Fruit fly (Drosophila melanogaster) ovary, adult (tissue): ENCODE results near the gene CG12118.
A peak's percentile ranks its signal among the peaks of the same experiment; 100 is the strongest.

Experiments
- CG17801 ChIP-seq: fragments of 200-800 bp; optimal IDR thresholded peaks from 2 replicates; lab custom pipeline; 2019; ENCODE audit warnings: missing biosample characterization, mild to moderate bottlenecking, missing genetic modification characterization, moderate library complexity; ENCODE audit not compliant: partially characterized antibody

Gene CG12118

DNA sequence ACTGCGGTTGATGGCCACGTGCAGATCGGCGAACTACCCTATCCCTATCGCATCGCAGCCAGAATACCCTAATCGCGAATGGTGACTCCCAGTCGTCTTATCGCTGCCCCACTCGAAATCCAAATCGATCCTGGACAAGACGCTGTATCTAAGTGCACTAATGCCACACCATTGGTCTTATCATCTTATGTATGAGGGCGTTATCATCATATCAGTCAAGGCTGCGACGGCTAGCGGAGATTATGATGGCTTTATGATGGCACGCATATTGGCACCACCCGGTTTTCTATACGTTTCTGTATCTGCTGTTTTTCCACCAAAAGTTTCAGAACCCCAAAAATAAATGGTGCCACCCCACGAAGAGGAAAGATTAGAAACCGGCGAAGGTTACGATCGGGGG is 4.0 kb upstream of the CG12118 start:
- TF ChIP-seq CG17801 (GFP tag; lab: Kevin White, UChicago) = no peak

DNA sequence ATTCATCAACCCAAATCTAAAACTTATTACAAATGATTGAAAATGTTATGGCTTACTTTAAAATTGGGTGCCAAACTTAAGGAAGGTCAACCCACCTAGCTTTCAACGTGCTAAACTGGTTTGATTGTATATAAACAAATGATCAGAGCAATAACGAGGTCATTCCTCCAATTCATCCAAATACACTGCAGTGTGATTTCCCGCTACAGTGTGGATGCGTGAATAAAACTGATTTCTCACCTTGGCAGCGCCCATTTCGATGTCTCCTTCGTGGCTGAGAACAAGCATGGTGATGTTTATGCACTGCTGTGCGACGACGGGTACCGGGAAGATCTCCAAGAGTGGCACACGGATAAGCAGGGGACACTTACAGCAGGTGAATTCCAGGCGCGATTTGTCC is 903 bp downstream of the CG12118 start:
- no peak for TF ChIP-seq CG17801 (GFP tag; lab: Kevin White, UChicago)

DNA sequence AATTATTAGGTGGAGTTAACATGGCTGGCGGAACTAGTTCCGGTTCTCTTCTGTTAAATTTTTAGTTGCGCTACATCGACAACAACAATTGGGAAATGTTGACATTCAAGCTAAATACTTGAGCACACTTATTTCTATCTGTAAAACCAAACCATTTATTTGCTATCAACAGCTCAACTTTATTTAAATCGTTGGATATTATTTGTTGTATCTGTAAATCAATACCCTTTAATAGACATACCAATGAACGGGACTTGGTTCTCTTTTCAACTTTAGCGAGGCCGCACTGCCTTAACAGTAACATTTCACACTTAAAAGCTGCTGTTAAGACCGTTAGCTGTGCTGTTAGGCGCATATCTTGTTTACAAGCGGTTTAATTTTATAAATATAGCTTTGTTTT is 2.6 kb downstream of the CG12118 start, which contains the start of gene CG12106:
TSS of gene CG12106 (plus strand) at position 295 of the 400 bp plus-strand sequence.
- TF ChIP-seq CG17801 (GFP tag; lab: Kevin White, UChicago) = peak; percentile 70

DNA sequence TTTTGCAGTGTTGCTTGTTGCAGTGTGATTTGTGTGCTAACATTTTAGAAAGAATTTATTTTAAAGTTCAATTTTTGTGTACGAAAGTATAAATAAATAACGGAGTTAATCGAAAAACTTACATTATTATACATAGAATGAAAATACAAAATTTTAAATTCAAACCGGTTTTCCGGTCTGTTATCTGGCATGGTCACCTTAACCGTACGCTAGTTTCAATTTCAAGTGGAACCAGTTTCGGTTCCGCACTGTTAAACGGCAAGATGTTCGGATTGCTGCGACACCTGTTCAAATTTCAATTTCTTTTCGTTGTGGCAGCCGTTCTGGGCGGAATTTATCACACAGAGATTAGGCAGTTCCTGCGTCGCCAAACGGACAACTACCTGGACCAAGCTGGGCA is 3.8 kb downstream of the CG12118 start, which contains the start of gene CG12056:
TSS of gene CG12056 (plus strand) at position 241 of the 400 bp plus-strand sequence.
- no peak for TF ChIP-seq CG17801 (GFP tag; lab: Kevin White, UChicago)

DNA sequence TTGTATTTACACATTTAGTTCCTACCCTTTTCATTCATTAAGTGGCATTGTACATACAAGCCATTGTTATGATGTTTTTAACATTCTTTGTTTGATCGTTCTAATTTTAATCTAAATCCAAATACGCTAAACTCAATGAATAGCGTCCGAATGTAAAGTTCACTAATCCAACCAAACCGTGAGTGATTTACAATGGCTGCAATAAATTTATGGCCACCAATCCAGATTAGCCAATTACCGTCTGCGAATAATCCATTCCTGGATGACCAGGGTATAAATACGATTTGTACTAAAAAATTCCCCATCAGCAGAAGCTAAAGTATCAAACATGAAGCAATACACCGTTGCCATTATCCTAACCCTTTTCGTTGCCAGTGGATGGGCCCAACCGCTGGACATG is 4.9 kb downstream of the CG12118 start, which contains the start of gene CG12057:
TSS of gene CG12057 (plus strand) at position 301 of the 400 bp plus-strand sequence.
- no peak for TF ChIP-seq CG17801 (GFP tag; lab: Kevin White, UChicago)

DNA sequence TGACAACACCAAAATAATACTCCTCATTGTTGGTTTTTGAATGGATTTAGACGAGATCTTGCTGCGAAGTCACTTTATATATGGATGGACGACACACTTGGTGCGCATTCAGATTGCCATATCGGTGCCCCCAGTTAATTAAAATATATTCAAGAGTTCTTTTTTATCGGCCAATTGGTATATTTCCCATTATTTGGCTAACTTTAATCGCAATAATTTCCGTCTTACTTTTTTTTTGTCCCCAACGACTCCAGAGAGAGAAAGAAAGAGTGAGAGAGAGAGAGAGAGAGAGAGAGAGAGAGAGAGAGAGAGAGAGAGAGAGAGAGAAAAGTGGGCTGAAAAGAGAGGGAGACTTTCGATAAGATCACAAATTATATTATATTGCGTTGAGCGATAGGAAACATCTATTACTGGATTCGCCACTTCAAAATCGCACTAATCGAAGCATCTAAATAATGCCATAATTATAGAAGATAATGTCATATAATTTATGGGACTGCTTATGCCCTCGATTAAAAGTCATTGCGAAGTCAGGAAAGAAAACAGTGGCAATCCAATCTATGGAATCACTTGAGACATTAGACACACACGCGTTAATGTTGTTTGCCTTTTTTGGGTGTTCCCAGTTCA is 5.5 kb downstream of the CG12118 start, which contains the start of gene CG12115:
TSS of gene CG12115 (minus strand) at position 51 of the 630 bp plus-strand sequence.
- TF ChIP-seq CG17801 (GFP tag; lab: Kevin White, UChicago) = no peak

DNA sequence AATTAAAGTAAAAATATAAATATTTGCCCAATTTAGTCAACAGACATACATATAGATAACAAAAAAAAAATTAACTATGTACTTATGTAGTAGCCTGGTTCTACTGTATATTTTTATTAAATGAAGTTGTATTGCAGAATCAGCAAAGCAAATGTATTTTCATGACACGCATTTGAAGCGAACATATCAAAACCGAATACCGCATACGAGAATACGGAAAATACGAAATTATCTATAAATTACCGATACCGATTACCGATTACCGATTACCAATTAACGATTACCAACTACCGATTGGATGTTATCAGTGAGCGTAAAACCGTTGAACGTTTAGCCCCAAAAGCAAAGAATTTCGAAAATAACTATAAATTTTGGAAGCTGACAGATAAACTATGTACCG is 8.8 kb downstream of the CG12118 start:
- TF ChIP-seq CG17801 (GFP tag; lab: Kevin White, UChicago) = no peak

DNA sequence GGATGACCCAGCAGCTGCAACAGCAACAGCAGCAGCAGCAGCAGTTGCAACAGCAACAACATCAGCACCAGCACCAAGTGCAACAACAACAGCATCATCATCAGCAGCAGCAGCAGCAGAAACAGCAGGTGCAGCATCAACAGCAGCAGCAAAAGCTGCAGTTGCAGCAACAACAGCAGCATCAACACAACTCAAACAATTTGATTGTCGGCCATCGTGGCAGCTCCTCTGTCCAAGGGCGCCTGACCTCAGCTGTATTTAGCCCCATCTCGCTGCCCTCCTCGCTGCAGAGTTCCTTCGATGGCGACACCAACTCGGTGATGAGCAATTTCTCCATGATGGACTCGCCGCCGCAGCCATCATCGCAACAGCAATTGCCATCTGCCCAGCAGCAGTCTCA is 27.9 kb downstream of the CG12118 start:
- no peak for TF ChIP-seq CG17801 (GFP tag; lab: Kevin White, UChicago)

DNA sequence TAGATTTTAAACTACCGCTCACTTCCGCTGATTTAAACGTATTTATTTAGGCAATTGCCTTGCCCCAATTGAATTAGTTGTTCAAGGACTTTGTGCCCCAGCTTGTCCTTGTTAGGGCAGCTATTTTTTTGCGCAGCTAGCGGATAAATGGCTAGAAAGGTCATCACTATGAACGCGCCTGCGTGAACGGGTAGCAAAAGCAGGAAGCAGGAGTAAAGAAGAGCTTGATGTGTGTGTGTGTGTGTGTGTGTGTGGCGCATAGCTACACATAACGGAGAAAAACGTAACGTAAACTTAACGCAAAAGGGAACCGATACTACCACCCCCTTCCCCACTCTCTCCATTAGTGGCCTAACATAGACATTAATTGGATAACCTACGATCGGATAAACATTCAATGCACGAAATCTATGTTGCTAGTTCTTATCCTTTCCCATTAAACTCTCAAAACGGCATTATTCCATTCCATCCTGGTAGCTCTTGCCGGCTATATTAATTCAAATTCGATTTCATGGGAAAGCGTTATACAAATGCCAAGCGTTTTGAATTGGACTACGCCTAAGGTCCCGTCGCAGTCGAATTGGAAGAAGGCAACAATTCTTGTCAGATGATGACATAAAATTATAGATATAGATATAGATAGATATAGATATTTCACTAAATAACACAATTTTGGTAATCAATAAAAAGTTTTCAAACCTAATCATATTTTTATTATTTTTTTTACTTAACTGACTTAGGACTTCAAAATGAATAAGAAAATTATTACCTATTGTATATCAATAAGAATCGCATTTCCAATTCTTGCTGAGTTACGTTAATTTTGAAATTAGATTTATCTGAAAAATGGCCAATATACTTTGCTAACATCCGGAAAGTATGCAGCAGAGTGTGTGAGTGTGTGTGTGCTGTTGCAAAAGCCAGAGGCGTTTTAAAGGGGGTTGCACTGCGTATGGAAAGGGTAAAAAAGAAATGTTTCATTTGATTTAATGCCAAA is 31.4 kb downstream of the CG12118 start:
- no peak for TF ChIP-seq CG17801 (GFP tag; lab: Kevin White, UChicago)

DNA sequence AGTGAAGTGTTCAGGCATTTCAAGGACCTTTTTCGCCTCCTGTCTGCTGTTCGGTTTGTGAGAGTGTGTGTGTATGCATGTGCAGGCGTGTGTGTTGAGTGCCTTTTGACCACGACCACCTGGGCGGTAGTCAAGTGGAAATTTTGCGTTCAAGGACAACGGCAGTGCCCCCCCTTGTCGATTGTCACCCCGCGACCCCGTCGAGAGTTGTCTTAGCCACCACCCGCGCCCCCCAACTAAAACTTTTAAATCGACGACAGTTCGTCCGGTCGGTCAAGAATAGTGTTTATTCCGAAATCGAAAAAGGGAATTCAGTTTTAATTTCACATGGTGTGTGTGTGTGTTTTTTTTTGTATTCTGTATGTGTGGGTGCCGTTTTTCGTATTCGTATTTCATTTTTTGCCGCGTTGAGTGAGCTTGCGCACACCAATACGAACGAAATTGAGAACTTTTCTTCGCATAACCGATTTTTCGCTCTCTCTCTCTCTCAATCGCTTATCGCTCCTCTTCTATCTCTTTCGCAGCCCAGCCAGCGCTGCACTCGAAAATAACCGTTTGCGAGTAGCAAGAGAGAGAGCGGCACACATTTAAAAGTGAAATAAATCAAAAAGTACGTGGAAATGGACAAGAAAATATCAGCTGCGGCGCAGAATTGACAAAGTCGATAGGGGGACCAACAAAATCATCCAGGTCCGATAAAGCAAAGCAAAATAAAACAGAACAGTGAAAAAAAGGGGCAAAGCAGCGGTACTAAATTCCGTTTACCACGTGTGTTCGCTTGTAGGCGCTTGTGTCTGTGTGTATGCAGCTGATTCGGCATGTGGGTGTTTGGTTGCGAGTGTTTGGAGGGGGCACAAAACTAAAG is 32.3 kb downstream of the CG12118 start:
- peak; percentile 67 for TF ChIP-seq CG17801 (GFP tag; lab: Kevin White, UChicago)

DNA sequence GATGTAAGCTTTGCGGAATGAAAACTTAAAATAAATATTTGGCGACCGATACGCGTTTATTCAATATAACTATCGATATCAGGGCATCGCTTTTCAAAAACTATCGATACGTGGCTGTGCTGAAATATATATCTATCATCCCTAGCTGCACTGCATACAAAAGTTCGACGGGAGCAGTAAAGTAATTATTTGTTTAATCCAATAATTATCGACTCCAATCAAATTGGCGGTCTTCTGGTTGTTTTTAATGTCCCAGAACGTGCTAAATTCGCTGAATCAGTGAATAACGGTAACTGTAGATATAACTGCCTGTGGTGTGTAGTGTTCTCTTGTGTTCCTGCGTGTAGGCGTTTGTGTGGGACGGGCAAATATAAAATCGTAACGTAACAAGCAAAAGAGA is 33.1 kb downstream of the CG12118 start, which contains the start of gene mei-P26:
TSS of gene mei-P26 (plus strand) at position 146 of the 400 bp plus-strand sequence.
- peak; percentile 74 for TF ChIP-seq CG17801 (GFP tag; lab: Kevin White, UChicago)

DNA sequence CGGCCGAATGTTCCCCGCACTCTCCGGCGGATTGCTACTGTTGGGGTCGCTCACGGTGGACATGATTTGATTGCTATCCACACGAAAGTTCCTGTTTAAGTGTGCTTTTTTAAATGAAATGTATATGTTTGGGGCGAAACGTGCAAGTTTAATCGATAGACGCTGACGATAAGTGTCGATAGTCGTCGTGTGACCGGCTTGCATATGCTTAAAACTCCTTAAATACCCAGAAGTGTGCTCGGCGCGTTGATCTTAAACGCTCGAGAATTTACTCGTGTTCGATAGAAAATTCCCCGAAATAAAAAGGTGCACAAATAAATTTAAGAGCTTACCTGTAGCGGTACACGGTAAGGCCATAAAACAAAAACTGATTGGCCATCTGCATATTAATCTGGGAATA is 34.3 kb downstream of the CG12118 start, which contains the start of the genes Zpr1 and CG44532:
TSS of gene Zpr1 (minus strand) at position 179 of the 400 bp plus-strand sequence.
TSS of gene CG44532 (plus strand) at position 181 of the 400 bp plus-strand sequence.
- TF ChIP-seq CG17801 (GFP tag; lab: Kevin White, UChicago) = no peak

DNA sequence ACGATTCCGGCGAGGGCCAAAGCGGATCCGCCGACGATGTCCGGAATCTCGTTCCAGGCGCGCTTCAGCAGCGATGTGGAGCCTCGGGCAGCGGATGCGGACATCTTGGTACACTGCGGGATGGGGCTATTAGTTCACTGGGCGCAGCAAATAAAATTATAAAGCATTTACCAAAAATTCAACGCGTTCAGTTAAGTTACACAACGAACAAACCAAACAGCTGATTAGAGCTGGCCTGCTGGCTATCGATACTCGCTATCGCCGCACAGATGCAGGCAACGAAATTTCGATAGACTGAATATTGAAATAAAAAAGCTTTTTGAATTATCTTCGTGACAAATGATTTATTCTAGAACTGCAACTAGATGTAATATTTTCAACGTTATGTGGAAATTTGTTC is 36.5 kb downstream of the CG12118 start, which contains the start of gene NdufA3:
TSS of gene NdufA3 (minus strand) at position 317 of the 400 bp plus-strand sequence.
- peak; percentile 41 for TF ChIP-seq CG17801 (GFP tag; lab: Kevin White, UChicago)

DNA sequence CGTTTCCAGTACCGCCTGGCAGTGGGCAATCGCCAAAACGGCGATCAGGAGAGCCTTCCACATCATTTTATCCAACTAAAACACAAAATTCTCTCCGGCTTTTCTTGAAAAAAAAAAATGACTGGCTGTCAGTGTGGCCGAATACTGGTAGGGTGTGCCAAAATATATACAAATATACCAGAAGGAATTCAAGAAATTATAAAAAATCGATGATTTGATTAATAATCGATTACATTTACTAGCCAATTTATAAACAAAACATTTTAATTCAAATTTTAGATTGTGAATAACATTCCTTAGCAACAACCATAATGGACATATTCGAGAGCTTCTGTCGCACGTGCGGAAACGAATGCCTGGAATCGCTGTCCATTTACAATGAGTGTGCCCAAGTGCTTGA is 37.8 kb downstream of the CG12118 start, which contains the start of the genes Ost48 and Dlip1:
TSS of gene Ost48 (minus strand) at position 150 of the 400 bp plus-strand sequence.
TSS of gene Dlip1 (plus strand) at position 257 of the 400 bp plus-strand sequence.
- TF ChIP-seq CG17801 (GFP tag; lab: Kevin White, UChicago) = no peak
